Worm (Caenorhabditis elegans) whole organism, L3 larva: Measurements from ENCODE around the gene srbc-38.
A peak's percentile ranks its signal among the peaks of the same experiment; 100 is the strongest.

Source experiments
- R02D3.7 ChIP-seq: fragments of 150-350 bp; optimal IDR thresholded peaks from 2 replicates; lab custom pipeline; 2014; ENCODE audit warnings: missing biosample characterization, missing genetic modification characterization
- ZK546.5 ChIP-seq: sonication (generic microtip); optimal IDR thresholded peaks from 2 replicates; lab custom pipeline; 2017; ENCODE audit warnings: missing biosample characterization, missing genetic modification characterization
- ama-1 ChIP-seq: fragments of 150-350 bp; optimal IDR thresholded peaks from 2 replicates; lab custom pipeline; 2018
- ceh-16 ChIP-seq: sonication (generic microtip); optimal IDR thresholded peaks from 2 replicates; lab custom pipeline; 2017; ENCODE audit warnings: missing biosample characterization, missing genetic modification characterization
- ceh-28 ChIP-seq: fragments of 150-350 bp; optimal IDR thresholded peaks from 2 replicates; lab custom pipeline; 2014; ENCODE audit warnings: missing biosample characterization, missing genetic modification reagents, missing genetic modification characterization
- ceh-9 ChIP-seq: sonication (generic microtip); optimal IDR thresholded peaks from 2 replicates; lab custom pipeline; 2018; ENCODE audit warnings: missing biosample characterization, missing genetic modification characterization
- daf-12 ChIP-seq: fragments of 150-350 bp; optimal IDR thresholded peaks from 2 replicates; lab custom pipeline; 2014; ENCODE audit warnings: missing biosample characterization, missing genetic modification reagents, missing genetic modification characterization
- egl-27 ChIP-seq: sonication (generic microtip); optimal IDR thresholded peaks from 4 replicates; lab custom pipeline; 2017; ENCODE audit warnings: missing biosample characterization, missing genetic modification reagents, missing genetic modification characterization
- egl-5 ChIP-seq: fragments of 150-350 bp; optimal IDR thresholded peaks from 2 replicates; lab custom pipeline; 2017; ENCODE audit warnings: missing biosample characterization, missing genetic modification reagents, missing genetic modification characterization, inconsistent platforms
- elt-2 ChIP-seq: sonication (generic microtip); optimal IDR thresholded peaks from 2 replicates; lab custom pipeline; 2016; ENCODE audit warnings: missing genetic modification reagents, mild to moderate bottlenecking, missing genetic modification characterization, missing compliant biosample characterization
- elt-3 ChIP-seq, 3 experiments: fragments of 150-350 bp in 1 of 3; sonication (generic microtip) in 2 of 3; optimal IDR thresholded peaks; 2 replicates in 2 of 3; 4 replicates in 1 of 3; lab custom pipeline; 2014 to 2017; ENCODE audit warnings: missing biosample characterization in 3 of 3, missing genetic modification characterization in 3 of 3
- fos-1 ChIP-seq: fragments of 150-350 bp; optimal IDR thresholded peaks from 2 replicates; lab custom pipeline; 2014; ENCODE audit warnings: missing biosample characterization, missing genetic modification characterization
- jun-1 ChIP-seq: fragments of 150-350 bp; optimal IDR thresholded peaks from 2 replicates; lab custom pipeline; 2014; ENCODE audit warnings: missing biosample characterization, missing genetic modification reagents, missing genetic modification characterization
- lin-15B ChIP-seq: fragments of 150-350 bp; optimal IDR thresholded peaks from 2 replicates; lab custom pipeline; 2014; ENCODE audit warnings: missing biosample characterization, missing genetic modification characterization
- lin-39 ChIP-seq: fragments of 150-350 bp; optimal IDR thresholded peaks from 2 replicates; lab custom pipeline; 2018; ENCODE audit warnings: missing biosample characterization, missing genetic modification reagents, missing genetic modification characterization
- lsy-12 ChIP-seq: sonication (generic microtip); optimal IDR thresholded peaks from 2 replicates; lab custom pipeline; 2016; ENCODE audit warnings: mild to moderate bottlenecking, missing genetic modification characterization, missing compliant biosample characterization
- mdl-1 ChIP-seq: fragments of 150-350 bp; optimal IDR thresholded peaks from 2 replicates; lab custom pipeline; 2014; ENCODE audit warnings: missing biosample characterization, missing genetic modification characterization
- mml-1 ChIP-seq: fragments of 150-350 bp; sonication (generic microtip); optimal IDR thresholded peaks from 3 replicates; lab custom pipeline; 2014; ENCODE audit warnings: missing biosample characterization, missing genetic modification characterization
- nfya-1 ChIP-seq: sonication (generic microtip); optimal IDR thresholded peaks from 2 replicates; lab custom pipeline; 2017; ENCODE audit warnings: missing genetic modification characterization, mild to moderate bottlenecking, missing compliant biosample characterization, antibody characterized with exemption, moderate library complexity; ENCODE audit not compliant: insufficient read depth
- nhr-12 ChIP-seq: fragments of 150-350 bp; optimal IDR thresholded peaks from 2 replicates; lab custom pipeline; 2014; ENCODE audit warnings: missing biosample characterization, missing genetic modification characterization
- nhr-23 ChIP-seq: fragments of 150-350 bp; optimal IDR thresholded peaks from 2 replicates; lab custom pipeline; 2014; ENCODE audit warnings: missing biosample characterization, missing genetic modification reagents, missing genetic modification characterization
- nhr-237 ChIP-seq: fragments of 150-350 bp; optimal IDR thresholded peaks from 2 replicates; lab custom pipeline; 2014; ENCODE audit warnings: missing biosample characterization, missing genetic modification characterization
- nhr-25 ChIP-seq: sonication (generic microtip); optimal IDR thresholded peaks from 2 replicates; lab custom pipeline; 2017; ENCODE audit warnings: missing biosample characterization, missing genetic modification characterization
- nhr-43 ChIP-seq: sonication (generic microtip); optimal IDR thresholded peaks from 2 replicates; lab custom pipeline; 2016; ENCODE audit warnings: mild to moderate bottlenecking, missing genetic modification characterization, missing compliant biosample characterization; ENCODE audit not compliant: poor library complexity, severe bottlenecking
- nhr-76 ChIP-seq: fragments of 150-350 bp; sonication (generic microtip); optimal IDR thresholded peaks from 5 replicates; lab custom pipeline; 2014; ENCODE audit warnings: missing biosample characterization, missing genetic modification characterization
- pha-4 ChIP-seq: fragments of 150-350 bp; optimal IDR thresholded peaks from 2 replicates; lab custom pipeline; 2014; ENCODE audit warnings: missing biosample characterization, missing genetic modification reagents, missing genetic modification characterization
- pqm-1 ChIP-seq: fragments of 150-350 bp; optimal IDR thresholded peaks from 2 replicates; lab custom pipeline; 2017; ENCODE audit warnings: missing biosample characterization, missing genetic modification characterization, inconsistent platforms
- snpc-4 ChIP-seq: fragments of 150-350 bp; optimal IDR thresholded peaks from 2 replicates; lab custom pipeline; 2014; ENCODE audit warnings: missing biosample characterization, missing genetic modification characterization
- tbx-2 ChIP-seq: sonication (generic microtip); optimal IDR thresholded peaks from 2 replicates; lab custom pipeline; 2016; ENCODE audit warnings: mild to moderate bottlenecking, missing genetic modification characterization, missing compliant biosample characterization
- unc-62 ChIP-seq: fragments of 150-350 bp; sonication (generic microtip); optimal IDR thresholded peaks from 4 replicates; lab custom pipeline; 2014; ENCODE audit warnings: missing biosample characterization, missing genetic modification reagents, missing genetic modification characterization
- zag-1 ChIP-seq: fragments of 150-350 bp; optimal IDR thresholded peaks from 2 replicates; lab custom pipeline; 2014; ENCODE audit warnings: missing biosample characterization, missing genetic modification characterization
- ztf-11 ChIP-seq: fragments of 150-350 bp; optimal IDR thresholded peaks from 2 replicates; lab custom pipeline; 2014; ENCODE audit warnings: missing biosample characterization, missing genetic modification characterization

The srbc-38 gene

ce11 chrV:725807-726572 is 19.0 kb downstream of the srbc-38 start (continued):
- no peak for TF ChIP-seq R02D3.7 (tag; lab: Kevin White, UChicago)
- TF ChIP-seq nhr-76 (tag; lab: Kevin White, UChicago), result no peak
- TF ChIP-seq egl-27 (tag; lab: Kevin White, UChicago), result no peak
- no peak for TF ChIP-seq ceh-16 (tag; lab: Kevin White, UChicago)
- no peak for TF ChIP-seq ceh-9 (tag; lab: Kevin White, UChicago)
- TF ChIP-seq unc-62 (GFP tag; lab: Kevin White, UChicago), result no peak
- TF ChIP-seq mml-1, result no peak
- TF ChIP-seq pqm-1 (tag; lab: Kevin White, UChicago), result no peak
- no peak for TF ChIP-seq daf-12
- TF ChIP-seq nhr-237 (tag; lab: Kevin White, UChicago), result no peak
- TF ChIP-seq elt-3 (tag; optimal IDR thresholded peaks at IDR 0.05; lab: Kevin White, UChicago), result peak in 1 of 3 experiments; percentile 53
- TF ChIP-seq zag-1 (tag; lab: Kevin White, UChicago), result no peak
- no peak for TF ChIP-seq lsy-12 (tag; lab: Kevin White, UChicago)
- no peak for TF ChIP-seq fos-1 (tag; lab: Kevin White, UChicago)
- no peak for TF ChIP-seq ztf-11 (tag; lab: Kevin White, UChicago)

- TF ChIP-seq nhr-43 (tag; lab: Kevin White, UChicago) (peak; percentile 56), ceh-28 (tag; lab: Kevin White, UChicago) (no peak), pqm-1 (tag; lab: Kevin White, UChicago) (peak; percentile 17), elt-3 (tag; optimal IDR thresholded peaks at IDR 0.05; lab: Kevin White, UChicago) (peak in 1 of 3 experiments; percentile 5), nhr-25 (tag; lab: Kevin White, UChicago) (peak; percentile 25), ama-1 (lab: Kevin White, UChicago) (peak; percentile 95), elt-2 (tag; lab: Kevin White, UChicago) (peak; percentile 13), egl-5 (tag; lab: Kevin White, UChicago) (peak; percentile 35), nfya-1 (no peak)
These were observed 19.8 kb downstream of the srbc-38 start for ce11 chrV:726573-727483.

ce11 chrV:727484-728351 is 20.7 kb downstream of the srbc-38 start, which contains the start of the genes icl-1 and srh-2:
Gene icl-1, minus strand, starts transcription at chrV:728004.
Gene srh-2, plus strand, starts transcription at chrV:728301.
- no peak for TF ChIP-seq ztf-11 (tag; lab: Kevin White, UChicago)
- no peak for TF ChIP-seq ZK546.5
- peak; percentile 79 for TF ChIP-seq pha-4 (tag; lab: Kevin White, UChicago)
- TF ChIP-seq tbx-2 (tag; lab: Kevin White, UChicago), result peak; percentile 8
- peak; percentile 42 for TF ChIP-seq lsy-12 (tag; lab: Kevin White, UChicago)
- no peak for TF ChIP-seq mdl-1 (tag; lab: Kevin White, UChicago)
- TF ChIP-seq lin-15B, result peak; percentile 28
- no peak for TF ChIP-seq nhr-12 (tag; lab: Kevin White, UChicago)
- TF ChIP-seq pqm-1 (tag; lab: Kevin White, UChicago), result peak; percentile 65
- TF ChIP-seq nfya-1, result peak; percentile 68
- TF ChIP-seq lin-39 (tag; lab: Kevin White, UChicago), result peak; percentile 11
- peak; percentile 67 for TF ChIP-seq ceh-28 (tag; lab: Kevin White, UChicago)
- peak; percentile 92 for TF ChIP-seq ama-1 (lab: Kevin White, UChicago)
- peak; percentile 15 for TF ChIP-seq fos-1 (tag; lab: Kevin White, UChicago)
- peak; percentile 43 for TF ChIP-seq jun-1 (tag; lab: Kevin White, UChicago)
- TF ChIP-seq elt-2 (tag; lab: Kevin White, UChicago), result peak; percentile 83
- TF ChIP-seq nhr-43 (tag; lab: Kevin White, UChicago), result peak; percentile 73
- no peak for TF ChIP-seq R02D3.7 (tag; lab: Kevin White, UChicago)
- TF ChIP-seq snpc-4 (tag; lab: Kevin White, UChicago), result no peak
- peak; percentile 71 for TF ChIP-seq nhr-23 (tag; lab: Kevin White, UChicago)
- peak; percentile 2 for TF ChIP-seq nhr-25 (tag; lab: Kevin White, UChicago)
- TF ChIP-seq nhr-237 (tag; lab: Kevin White, UChicago), result no peak
